Worm (Caenorhabditis elegans) whole organism, midembryonic: ENCODE measurements around the gene F14D7.8.

ENCODE experiments used
- T22C8.4 ChIP-seq: fragments of 200-800 bp; sonication (Bioruptor generic); IDR thresholded peaks from 2 replicates; pipeline ENCODE4 v1.3.6; 2022; ENCODE audit warnings: missing genetic modification characterization, missing compliant biosample characterization
- cog-1 ChIP-seq: sonication (generic microtip); optimal IDR thresholded peaks from 2 replicates; lab custom pipeline; 2016; ENCODE audit warnings: missing genetic modification characterization, missing compliant biosample characterization
- flt-1 ChIP-seq: fragments of 200-800 bp; sonication (Bioruptor generic); IDR thresholded peaks from 2 replicates; pipeline ENCODE4 v1.3.6; 2022; ENCODE audit warnings: missing genetic modification characterization, missing compliant biosample characterization
- klf-2 ChIP-seq: fragments of 200-800 bp; sonication (Bioruptor generic); conservative IDR thresholded peaks from 2 replicates; pipeline ENCODE4 v1.3.6; 2022; ENCODE audit warnings: missing genetic modification reagents, missing genetic modification characterization, missing compliant biosample characterization
- med-1 ChIP-seq: sonication (generic microtip); optimal IDR thresholded peaks from 2 replicates; lab custom pipeline; 2017; ENCODE audit warnings: missing genetic modification characterization, mild to moderate bottlenecking, missing compliant biosample characterization, antibody characterized with exemption, missing genetic modification reagents; ENCODE audit not compliant: insufficient read depth
- ref-1 ChIP-seq: fragments of 200-800 bp; sonication (Bioruptor generic); conservative IDR thresholded peaks from 2 replicates; pipeline ENCODE4 v1.3.6; 2022; ENCODE audit warnings: missing genetic modification reagents, missing genetic modification characterization, missing compliant biosample characterization
- tab-1 ChIP-seq: fragments of 200-800 bp; sonication (Bioruptor generic); IDR thresholded peaks from 2 replicates; pipeline ENCODE4 v1.3.6; 2022; ENCODE audit warnings: missing genetic modification characterization, missing compliant biosample characterization
- ztf-23 ChIP-seq: fragments of 200-800 bp; sonication (Bioruptor generic); IDR thresholded peaks from 2 replicates; pipeline ENCODE4 v1.3.6; 2022; ENCODE audit warnings: missing genetic modification reagents, missing genetic modification characterization, missing compliant biosample characterization
- ztf-29 ChIP-seq: fragments of 200-800 bp; sonication (Bioruptor generic); IDR thresholded peaks from 2 replicates; pipeline ENCODE4 v1.3.6; 2022; ENCODE audit warnings: missing genetic modification reagents, missing genetic modification characterization, missing compliant biosample characterization

The F14D7.8 gene

DNA sequence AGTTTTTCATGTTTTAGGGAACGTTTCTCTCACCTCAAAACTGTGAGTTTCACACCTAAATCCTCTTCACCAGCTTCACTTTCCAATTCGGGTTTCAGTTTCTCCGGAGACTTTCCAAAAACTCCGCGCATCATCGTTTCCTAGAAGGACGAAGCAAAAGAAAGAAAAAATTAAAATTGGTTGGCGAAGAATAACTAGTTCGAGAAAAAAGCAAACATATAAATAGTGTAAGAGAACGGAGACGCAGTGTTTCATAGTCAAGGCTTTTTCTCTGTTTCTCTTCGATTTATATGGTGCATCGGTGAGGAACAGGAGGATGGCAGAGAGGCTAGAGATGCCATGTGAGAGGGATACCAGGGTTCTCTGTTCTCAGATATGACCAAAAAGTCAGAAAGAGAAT, 10.1 kb upstream of the F14D7.8 start, which contains the start of gene F47B8.3:
Gene F47B8.3, minus strand, starts transcription at position 261 of the 400 bp plus-strand sequence.
- no peak for TF ChIP-seq flt-1 (GFP tag; lab: Robert Waterston, UW)
- no peak for TF ChIP-seq ztf-29 (GFP tag; lab: Robert Waterston, UW)
- TF ChIP-seq cog-1, result no peak
- no peak for TF ChIP-seq ref-1 (GFP tag; lab: Robert Waterston, UW)
- TF ChIP-seq klf-2 (GFP tag; lab: Robert Waterston, UW), result no peak
- no peak for TF ChIP-seq tab-1 (GFP tag; lab: Robert Waterston, UW)
- TF ChIP-seq med-1 (GFP tag; lab: Kevin White, UChicago), result no peak
- TF ChIP-seq ztf-23 (GFP tag; lab: Robert Waterston, UW), result no peak
- no peak for TF ChIP-seq T22C8.4 (GFP tag; lab: Robert Waterston, UW)

DNA sequence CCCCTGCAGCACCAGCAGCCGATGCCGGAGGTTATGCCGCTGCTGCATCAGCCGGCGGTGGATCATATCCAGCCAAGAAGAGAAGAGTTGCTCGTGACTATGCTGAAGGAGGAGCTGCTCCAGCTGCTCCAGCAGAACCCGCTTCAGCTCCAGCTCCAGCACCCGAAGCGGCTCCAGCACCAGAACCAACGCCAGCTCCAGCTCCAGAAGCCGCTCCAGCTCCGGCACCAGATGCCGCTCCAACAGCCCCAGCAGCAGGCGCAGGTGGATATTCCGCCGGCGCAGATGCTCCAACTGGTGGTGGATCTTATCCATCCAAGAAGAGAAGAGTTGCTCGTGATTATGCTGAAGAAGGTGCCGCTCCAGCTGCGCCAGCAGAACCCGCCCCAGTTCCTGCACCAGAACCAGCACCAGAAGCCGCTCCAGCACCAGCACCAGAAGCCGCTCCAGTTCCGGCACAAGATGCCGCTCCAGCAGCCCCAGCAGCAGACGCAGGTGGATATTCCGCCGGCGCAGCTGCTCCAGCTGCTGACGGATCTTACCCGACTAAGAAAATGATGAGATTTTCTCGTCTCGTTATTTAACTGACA, 8.2 kb upstream of the F14D7.8 start:
- TF ChIP-seq med-1 (GFP tag; lab: Kevin White, UChicago), result no peak
- no peak for TF ChIP-seq ztf-29 (GFP tag; lab: Robert Waterston, UW)
- TF ChIP-seq ztf-23 (GFP tag; lab: Robert Waterston, UW), result no peak
- TF ChIP-seq T22C8.4 (GFP tag; lab: Robert Waterston, UW), result no peak
- no peak for TF ChIP-seq cog-1
- TF ChIP-seq flt-1 (GFP tag; lab: Robert Waterston, UW), result no peak
- TF ChIP-seq ref-1 (GFP tag; lab: Robert Waterston, UW), result no peak
- TF ChIP-seq tab-1 (GFP tag; lab: Robert Waterston, UW), result no peak
- no peak for TF ChIP-seq klf-2 (GFP tag; lab: Robert Waterston, UW)

DNA sequence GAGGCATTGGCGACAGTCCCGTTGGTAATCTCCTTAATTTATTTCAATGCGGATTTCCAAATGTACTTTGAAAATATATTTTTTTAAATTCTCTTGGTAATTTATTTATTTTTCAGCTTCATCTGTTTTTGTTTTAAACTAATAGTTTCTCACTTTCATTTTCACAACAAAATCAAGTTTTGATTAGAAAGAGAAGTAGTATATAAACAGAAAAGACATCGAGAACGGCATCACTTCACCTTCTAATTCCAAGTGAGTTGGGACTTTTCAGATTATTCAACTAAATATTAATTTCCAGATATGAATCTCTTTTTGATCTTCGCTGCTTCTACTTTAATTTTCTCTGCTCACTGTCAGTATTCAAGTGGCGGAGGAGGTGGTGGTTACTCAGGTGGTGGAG, 7.7 kb upstream of the F14D7.8 start, which contains the start of gene F47B8.14:
Gene F47B8.14, plus strand, starts transcription at position 301 of the 400 bp plus-strand sequence.
- TF ChIP-seq ztf-29 (GFP tag; lab: Robert Waterston, UW), result no peak
- no peak for TF ChIP-seq T22C8.4 (GFP tag; lab: Robert Waterston, UW)
- no peak for TF ChIP-seq ztf-23 (GFP tag; lab: Robert Waterston, UW)
- TF ChIP-seq ref-1 (GFP tag; lab: Robert Waterston, UW), result no peak
- TF ChIP-seq cog-1, result no peak
- TF ChIP-seq klf-2 (GFP tag; lab: Robert Waterston, UW), result no peak
- TF ChIP-seq flt-1 (GFP tag; lab: Robert Waterston, UW), result no peak

DNA sequence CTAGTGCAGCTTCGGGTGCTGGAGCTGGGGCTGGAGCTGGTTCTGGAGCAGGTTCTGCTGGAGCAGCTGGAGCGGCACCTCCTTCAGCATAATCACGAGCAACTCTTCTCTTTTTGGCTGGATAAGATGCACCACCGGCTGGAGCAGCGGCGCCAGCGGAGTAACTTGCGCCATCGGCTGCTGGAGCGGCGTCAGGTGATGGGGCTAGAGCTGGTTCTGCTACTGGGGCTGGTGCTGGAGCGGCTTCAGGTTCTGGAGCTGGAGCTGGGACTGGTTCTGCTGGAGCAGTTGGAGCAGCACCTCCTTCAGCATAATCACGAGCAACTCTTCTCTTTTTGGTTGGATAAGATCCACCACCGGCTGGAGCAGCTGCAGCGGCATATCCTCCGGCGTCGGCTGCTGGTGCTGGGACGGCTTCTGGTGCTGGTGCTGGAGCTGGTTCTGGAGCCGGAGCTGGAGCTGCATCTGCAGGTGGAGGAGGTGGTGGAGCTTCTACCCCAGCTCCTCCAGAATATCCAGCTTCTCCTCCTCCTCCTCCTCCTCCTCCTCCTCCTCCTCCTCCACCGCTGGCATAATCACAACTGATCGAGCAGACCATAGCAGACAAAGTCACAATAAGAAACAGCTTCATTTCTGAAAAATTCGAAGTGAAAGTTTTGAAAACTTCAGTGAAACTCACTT, 6.6 kb upstream of the F14D7.8 start, which contains the start of gene F47B8.13:
Gene F47B8.13, minus strand, starts transcription at position 631 of the 681 bp plus-strand sequence.
- TF ChIP-seq ref-1 (GFP tag; lab: Robert Waterston, UW) (no peak), flt-1 (GFP tag; lab: Robert Waterston, UW) (no peak), tab-1 (GFP tag; lab: Robert Waterston, UW) (no peak), ztf-29 (GFP tag; lab: Robert Waterston, UW) (no peak), cog-1 (no peak), ztf-23 (GFP tag; lab: Robert Waterston, UW) (no peak), med-1 (GFP tag; lab: Kevin White, UChicago) (no peak), T22C8.4 (GFP tag; lab: Robert Waterston, UW) (no peak), klf-2 (GFP tag; lab: Robert Waterston, UW) (no peak)

DNA sequence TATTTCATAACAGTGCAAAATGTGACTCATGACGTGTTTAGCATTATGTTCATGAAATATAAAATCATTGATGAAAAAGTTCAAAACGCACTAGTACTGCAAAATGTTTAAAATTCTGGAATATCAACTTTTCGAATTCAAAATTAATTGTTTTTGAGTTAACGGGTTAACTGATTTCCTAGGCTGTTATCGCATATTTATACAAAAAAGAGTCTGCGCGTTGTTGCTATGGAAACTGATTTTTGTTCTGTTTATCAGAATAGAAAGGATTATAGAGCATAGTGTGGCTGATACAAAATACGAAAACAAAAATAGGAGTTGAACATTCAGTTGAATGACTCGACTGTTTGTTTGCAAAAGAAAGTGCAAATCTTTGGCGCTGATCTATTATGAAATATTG, 5.0 kb upstream of the F14D7.8 start:
- no peak for TF ChIP-seq T22C8.4 (GFP tag; lab: Robert Waterston, UW)
- TF ChIP-seq cog-1, result no peak
- TF ChIP-seq flt-1 (GFP tag; lab: Robert Waterston, UW), result no peak
- TF ChIP-seq ref-1 (GFP tag; lab: Robert Waterston, UW), result no peak
- no peak for TF ChIP-seq tab-1 (GFP tag; lab: Robert Waterston, UW)
- TF ChIP-seq med-1 (GFP tag; lab: Kevin White, UChicago), result no peak

DNA sequence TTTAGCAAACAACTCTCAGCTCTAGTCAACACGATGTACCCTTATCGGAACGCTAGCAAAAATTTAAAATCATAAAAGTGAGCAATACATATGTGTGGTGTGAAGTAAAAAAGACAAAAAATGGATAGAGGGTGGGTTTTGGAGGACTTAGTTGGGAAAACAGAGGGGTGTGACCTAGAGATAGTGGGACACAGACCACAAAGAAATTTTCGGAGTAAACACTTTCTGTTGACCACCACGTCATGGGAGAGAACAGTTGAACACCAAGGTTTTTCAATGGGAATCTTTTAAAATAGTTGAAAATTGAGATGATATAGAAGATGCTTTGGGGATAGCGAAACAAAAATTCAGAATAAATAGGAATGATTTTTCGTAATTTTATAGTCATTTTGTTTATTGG, 4.6 kb upstream of the F14D7.8 start:
- TF ChIP-seq ref-1 (GFP tag; lab: Robert Waterston, UW) (no peak), klf-2 (GFP tag; lab: Robert Waterston, UW) (no peak), ztf-23 (GFP tag; lab: Robert Waterston, UW) (no peak), tab-1 (GFP tag; lab: Robert Waterston, UW) (no peak), flt-1 (GFP tag; lab: Robert Waterston, UW) (no peak), med-1 (GFP tag; lab: Kevin White, UChicago) (no peak), ztf-29 (GFP tag; lab: Robert Waterston, UW) (no peak), cog-1 (no peak), T22C8.4 (GFP tag; lab: Robert Waterston, UW) (no peak)

DNA sequence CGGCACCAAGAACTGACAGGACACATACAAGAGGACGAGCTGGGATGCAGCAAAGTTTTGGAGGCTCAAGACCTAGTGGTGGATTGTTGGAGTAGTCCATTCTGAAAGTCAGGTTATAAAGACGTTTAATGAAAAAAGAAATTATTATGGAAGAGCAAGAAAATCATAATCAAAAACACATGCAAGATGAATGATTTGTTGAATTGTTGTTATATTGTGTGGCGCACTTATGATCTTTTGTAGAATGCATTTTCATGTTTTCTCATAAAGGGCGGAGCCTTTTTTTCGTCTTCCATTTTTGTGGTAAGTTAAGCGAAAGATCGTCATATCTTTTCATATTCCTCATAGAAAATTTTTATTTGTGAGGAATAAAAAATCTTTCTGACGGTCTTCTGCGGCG, 3.9 kb upstream of the F14D7.8 start, which contains the start of gene F47B8.2:
Gene F47B8.2, minus strand, starts transcription at position 101 of the 400 bp plus-strand sequence.
- no peak for TF ChIP-seq ztf-29 (GFP tag; lab: Robert Waterston, UW)

DNA sequence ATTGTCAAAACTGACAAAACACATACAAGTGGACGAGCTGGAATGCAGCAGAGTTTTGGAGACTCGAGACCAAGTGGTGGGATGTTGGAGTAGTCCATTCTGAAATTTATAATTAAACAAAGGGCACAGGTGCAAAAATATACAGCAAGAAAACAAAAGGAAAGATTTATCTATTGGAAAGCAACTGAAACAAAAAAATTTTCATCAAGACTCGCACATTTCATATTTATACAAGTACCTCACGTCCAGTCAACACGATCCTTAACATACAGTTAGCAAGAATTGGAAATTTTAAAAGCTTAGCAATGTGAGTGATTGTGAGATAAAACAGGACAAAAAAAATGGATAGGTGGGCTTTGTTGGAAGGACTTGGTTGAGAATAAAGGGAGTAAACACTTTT, 1.6 kb upstream of the F14D7.8 start, which contains the start of gene F47B8.1:
Gene F47B8.1, minus strand, starts transcription at position 101 of the 400 bp plus-strand sequence.
- TF ChIP-seq med-1 (GFP tag; lab: Kevin White, UChicago) (no peak), cog-1 (no peak), tab-1 (GFP tag; lab: Robert Waterston, UW) (no peak)

DNA sequence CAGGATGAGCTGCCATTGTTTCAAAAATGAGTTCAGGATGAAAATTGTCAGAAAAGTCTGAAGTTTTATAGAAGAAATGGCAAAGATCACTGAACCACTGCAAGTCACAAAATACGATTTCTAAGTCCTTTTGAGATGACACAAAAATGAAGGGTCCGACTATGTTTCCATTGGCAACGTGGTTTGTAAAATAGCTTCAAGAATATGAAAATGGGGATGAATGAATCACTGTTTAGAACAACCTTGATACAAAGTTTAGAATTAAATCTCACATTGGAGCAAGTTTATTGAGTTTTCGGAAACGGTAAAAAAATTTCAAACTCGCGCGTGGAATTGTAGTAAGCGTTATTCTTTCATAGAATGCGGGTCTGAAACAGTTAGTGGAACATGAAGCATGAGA, 1.5 kb downstream of the F14D7.8 start, which contains the start of gene ddn-3:
Gene ddn-3, minus strand, starts transcription at position 101 of the 400 bp plus-strand sequence.
- TF ChIP-seq cog-1, result no peak
- TF ChIP-seq flt-1 (GFP tag; lab: Robert Waterston, UW), result no peak
- no peak for TF ChIP-seq T22C8.4 (GFP tag; lab: Robert Waterston, UW)
